Worm (Caenorhabditis elegans) whole organism, early embryonic: Measurements from ENCODE around the gene C31C9.7.

Experiments
- B0310.2 ChIP-seq: sonication (generic microtip); optimal IDR thresholded peaks from 2 replicates; lab custom pipeline; 2016; ENCODE audit warnings: mild to moderate bottlenecking, missing genetic modification characterization, missing compliant biosample characterization
- aly-1 ChIP-seq: sonication (generic microtip); optimal IDR thresholded peaks from 2 replicates; lab custom pipeline; 2016; ENCODE audit warnings: missing genetic modification characterization, missing compliant biosample characterization
- ama-1 ChIP-seq: fragments of 150-350 bp; optimal IDR thresholded peaks from 2 replicates; lab custom pipeline; 2014
- ceh-36 ChIP-seq: sonication (generic microtip); optimal IDR thresholded peaks from 2 replicates; lab custom pipeline; 2016; ENCODE audit warnings: missing genetic modification characterization, inconsistent platforms, missing compliant biosample characterization
- ets-7 ChIP-seq: sonication (generic microtip); optimal IDR thresholded peaks from 2 replicates; lab custom pipeline; 2016; ENCODE audit warnings: missing genotype, missing genetic modification characterization, missing compliant biosample characterization
- flt-1 ChIP-seq: fragments of 200-800 bp; sonication (Bioruptor generic); IDR thresholded peaks from 2 replicates; pipeline ENCODE4 v1.3.6; 2022; ENCODE audit warnings: missing genetic modification characterization, missing compliant biosample characterization
- hmbx-1 ChIP-seq: sonication (generic microtip); optimal IDR thresholded peaks from 2 replicates; lab custom pipeline; 2016; ENCODE audit warnings: mild to moderate bottlenecking, missing genetic modification characterization, missing compliant biosample characterization
- hmg-4 ChIP-seq: fragments of 200-800 bp; sonication (Bioruptor generic); optimal IDR thresholded peaks from 2 replicates; lab custom pipeline; 2018; ENCODE audit warnings: mild to moderate bottlenecking, missing genetic modification characterization, missing compliant biosample characterization
- hnd-1 ChIP-seq: sonication (generic microtip); optimal IDR thresholded peaks from 2 replicates; lab custom pipeline; 2016; ENCODE audit warnings: missing genetic modification characterization, missing compliant biosample characterization
- pes-1 ChIP-seq: fragments of 200-800 bp; sonication (Bioruptor generic); IDR thresholded peaks from 2 replicates; pipeline ENCODE4 v1.3.6; 2022; ENCODE audit warnings: missing genetic modification reagents, missing genetic modification characterization, missing compliant biosample characterization
- sea-1 ChIP-seq: fragments of 200-800 bp; sonication (Bioruptor generic); conservative IDR thresholded peaks from 2 replicates; pipeline ENCODE4 v1.3.6; 2022; ENCODE audit warnings: missing genetic modification characterization, missing compliant biosample characterization
- tbx-11 ChIP-seq: fragments of 200-800 bp; sonication (Bioruptor generic); IDR thresholded peaks from 2 replicates; pipeline ENCODE4 v1.3.6; 2022; ENCODE audit warnings: missing genetic modification characterization, missing compliant biosample characterization
- tbx-37 ChIP-seq: fragments of 200-800 bp; sonication (Bioruptor generic); conservative IDR thresholded peaks from 2 replicates; pipeline ENCODE4 v1.3.6; 2022; ENCODE audit warnings: missing genetic modification reagents, missing genetic modification characterization, missing compliant biosample characterization
- tra-4 ChIP-seq: sonication (generic microtip); optimal IDR thresholded peaks from 2 replicates; lab custom pipeline; 2017; ENCODE audit warnings: missing genetic modification characterization, missing compliant biosample characterization

The C31C9.7 gene

DNA sequence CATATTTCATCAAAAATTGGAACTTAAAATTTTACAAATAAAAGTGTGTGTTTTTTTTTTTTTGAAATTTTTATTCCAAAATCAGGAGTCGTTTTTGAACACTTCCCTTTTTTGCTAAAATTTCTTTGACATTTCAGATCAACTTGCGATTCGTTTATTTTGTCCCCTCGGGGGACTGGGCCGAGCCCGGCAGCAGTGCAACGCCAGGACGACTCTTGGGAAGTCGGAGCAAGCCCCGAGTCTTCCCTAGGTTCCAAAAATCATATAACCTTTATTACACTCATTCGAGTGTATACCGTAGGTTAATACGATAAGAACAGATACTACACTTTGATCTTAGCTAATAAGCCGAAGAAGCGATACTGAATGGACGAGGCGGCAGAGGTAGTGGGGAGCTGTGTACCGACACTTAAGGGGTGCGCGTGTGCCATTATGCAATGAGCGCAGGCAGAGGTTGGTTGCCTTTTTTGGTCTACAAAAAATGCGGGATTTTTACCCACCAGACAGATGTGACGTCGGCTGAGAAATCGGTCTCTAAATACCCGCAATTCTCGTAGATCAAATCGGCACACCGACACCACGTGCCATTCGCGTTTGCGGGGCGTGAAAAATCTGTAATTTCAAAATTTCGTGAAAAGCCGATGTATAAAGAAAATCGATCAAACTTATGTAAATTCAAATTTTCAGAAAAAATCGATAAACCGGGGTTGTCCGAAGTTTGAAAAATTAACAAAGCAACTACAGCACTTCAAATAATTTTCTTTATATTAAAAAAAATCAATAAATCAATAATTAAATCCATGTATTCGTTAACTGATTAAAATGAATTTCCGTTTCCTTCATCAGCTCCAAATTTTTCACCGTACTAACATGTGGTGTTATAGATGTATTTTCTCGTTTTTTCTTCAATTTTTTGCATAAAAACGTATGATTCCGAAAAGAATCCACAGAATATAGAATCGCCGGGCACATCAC, 48.8 kb downstream of the C31C9.7 start:
- TF ChIP-seq flt-1 (GFP tag; lab: Robert Waterston, UW) (no peak), hmg-4 (GFP tag; lab: Kevin White, UChicago) (no peak), hmbx-1 (no peak), ceh-36 (tag; lab: Kevin White, UChicago) (no peak), tbx-11 (GFP tag; lab: Robert Waterston, UW) (no peak), B0310.2 (tag; lab: Kevin White, UChicago) (no peak), tra-4 (no peak), tbx-37 (GFP tag; lab: Robert Waterston, UW) (no peak), pes-1 (GFP tag; lab: Robert Waterston, UW) (no peak), sea-1 (no peak), hnd-1 (tag; lab: Kevin White, UChicago) (no peak), aly-1 (no peak), ets-7 (tag; lab: Kevin White, UChicago) (no peak), ama-1 (lab: Kevin White, UChicago) (no peak)
